Worm (Caenorhabditis elegans) whole organism, L3 larva: ENCODE measurements around the gene cest-12.

Source experiments
- R02D3.7 ChIP-seq: fragments of 150-350 bp; optimal IDR thresholded peaks from 2 replicates; lab custom pipeline; 2014; ENCODE audit warnings: missing biosample characterization, missing genetic modification characterization
- egl-27 ChIP-seq: sonication (generic microtip); optimal IDR thresholded peaks from 4 replicates; lab custom pipeline; 2017; ENCODE audit warnings: missing biosample characterization, missing genetic modification reagents, missing genetic modification characterization
- elt-1 ChIP-seq: fragments of 150-350 bp; optimal IDR thresholded peaks from 2 replicates; lab custom pipeline; 2014; ENCODE audit warnings: missing biosample characterization, missing genetic modification characterization
- elt-3 ChIP-seq, 3 experiments: fragments of 150-350 bp in 1 of 3; sonication (generic microtip) in 2 of 3; optimal IDR thresholded peaks; 2 replicates in 2 of 3; 4 replicates in 1 of 3; lab custom pipeline; 2014 to 2017; ENCODE audit warnings: missing biosample characterization in 3 of 3, missing genetic modification characterization in 3 of 3
- lin-15B ChIP-seq: fragments of 150-350 bp; optimal IDR thresholded peaks from 2 replicates; lab custom pipeline; 2014; ENCODE audit warnings: missing biosample characterization, missing genetic modification characterization
- lin-39 ChIP-seq: fragments of 150-350 bp; optimal IDR thresholded peaks from 2 replicates; lab custom pipeline; 2018; ENCODE audit warnings: missing biosample characterization, missing genetic modification reagents, missing genetic modification characterization
- nhr-11 ChIP-seq: fragments of 150-350 bp; optimal IDR thresholded peaks from 2 replicates; lab custom pipeline; 2014; ENCODE audit warnings: missing biosample characterization, missing genetic modification characterization
- nhr-237 ChIP-seq: fragments of 150-350 bp; optimal IDR thresholded peaks from 2 replicates; lab custom pipeline; 2014; ENCODE audit warnings: missing biosample characterization, missing genetic modification characterization
- nhr-43 ChIP-seq: sonication (generic microtip); optimal IDR thresholded peaks from 2 replicates; lab custom pipeline; 2016; ENCODE audit warnings: mild to moderate bottlenecking, missing genetic modification characterization, missing compliant biosample characterization; ENCODE audit not compliant: poor library complexity, severe bottlenecking
- nhr-76 ChIP-seq: fragments of 150-350 bp; sonication (generic microtip); optimal IDR thresholded peaks from 5 replicates; lab custom pipeline; 2014; ENCODE audit warnings: missing biosample characterization, missing genetic modification characterization
- snpc-4 ChIP-seq: fragments of 150-350 bp; optimal IDR thresholded peaks from 2 replicates; lab custom pipeline; 2014; ENCODE audit warnings: missing biosample characterization, missing genetic modification characterization
- unc-62 ChIP-seq: fragments of 150-350 bp; sonication (generic microtip); optimal IDR thresholded peaks from 4 replicates; lab custom pipeline; 2014; ENCODE audit warnings: missing biosample characterization, missing genetic modification reagents, missing genetic modification characterization
- ztf-11 ChIP-seq: fragments of 150-350 bp; optimal IDR thresholded peaks from 2 replicates; lab custom pipeline; 2014; ENCODE audit warnings: missing biosample characterization, missing genetic modification characterization
- ztf-4 ChIP-seq: fragments of 150-350 bp; optimal IDR thresholded peaks from 2 replicates; lab custom pipeline; 2014; ENCODE audit warnings: missing biosample characterization, missing genetic modification characterization

DNA sequence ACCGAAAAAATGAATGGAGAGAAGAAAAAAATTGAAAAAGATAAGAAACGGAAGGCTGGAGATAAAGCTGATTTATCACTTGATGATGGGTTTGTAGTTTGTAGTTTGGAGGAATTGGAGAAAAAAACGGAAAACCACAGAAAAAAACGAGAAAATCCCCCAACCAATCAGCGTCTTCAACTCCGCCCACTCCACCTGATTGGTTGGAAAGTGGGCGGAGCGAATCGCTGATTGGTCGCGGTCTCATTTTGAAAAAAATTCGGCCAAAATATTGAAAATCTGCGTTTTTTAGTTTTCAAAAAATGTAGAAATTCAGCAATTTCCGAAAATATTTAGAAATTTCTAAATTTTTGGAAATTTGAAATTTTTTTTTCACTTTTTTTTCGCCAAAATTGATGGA is 48.4 kb upstream of the cest-12 start:
- no peak for TF ChIP-seq ztf-11 (tag; lab: Kevin White, UChicago)
- TF ChIP-seq nhr-76 (tag; lab: Kevin White, UChicago) = no peak
- no peak for TF ChIP-seq elt-3 (tag; optimal IDR thresholded peaks at IDR 0.05; lab: Kevin White, UChicago)
- no peak for TF ChIP-seq nhr-237 (tag; lab: Kevin White, UChicago)
- no peak for TF ChIP-seq elt-1 (tag; lab: Kevin White, UChicago)
- TF ChIP-seq nhr-11 (tag; lab: Kevin White, UChicago) = no peak
- TF ChIP-seq unc-62 = no peak
- TF ChIP-seq snpc-4 (tag; lab: Kevin White, UChicago) = no peak
- TF ChIP-seq lin-39 (tag; lab: Kevin White, UChicago) = no peak
- no peak for TF ChIP-seq R02D3.7 (tag; lab: Kevin White, UChicago)
- TF ChIP-seq nhr-43 (tag; lab: Kevin White, UChicago) = no peak
- no peak for TF ChIP-seq ztf-4
- no peak for TF ChIP-seq lin-15B (tag; lab: Kevin White, UChicago)
- TF ChIP-seq egl-27 (tag; lab: Kevin White, UChicago) = no peak
